Fruit fly (Drosophila melanogaster) whole organism, embryonic: Measurements from ENCODE around the gene Mec2.

ENCODE experiments used
- Bgb ChIP-seq: fragments of 200-800 bp; sonication (Bioruptor generic); IDR thresholded peaks from 2 replicates; pipeline ENCODE4 v1.3.6; 2022; ENCODE audit warnings: missing biosample characterization, missing genetic modification characterization; ENCODE audit not compliant: partially characterized antibody
- CG11247 ChIP-seq: fragments of 200-800 bp; sonication (Bioruptor generic); IDR thresholded peaks from 2 replicates; pipeline ENCODE4 v1.3.6; 2022; ENCODE audit warnings: missing biosample characterization, missing genetic modification characterization
- CG12219 ChIP-seq: fragments of 200-800 bp; sonication (Bioruptor generic); optimal IDR thresholded peaks from 3 replicates; lab custom pipeline; 2018; ENCODE audit warnings: missing biosample characterization, mild to moderate bottlenecking, missing genetic modification characterization
- CG12391 ChIP-seq: fragments of 200-800 bp; sonication (Bioruptor generic); optimal IDR thresholded peaks from 3 replicates; lab custom pipeline; 2018; ENCODE audit warnings: missing biosample characterization, mild to moderate bottlenecking, missing genetic modification characterization, moderate library complexity
- CG16779 ChIP-seq: fragments of 200-800 bp; sonication (Bioruptor generic); IDR thresholded peaks from 2 replicates; pipeline ENCODE4 v1.3.6; 2022; ENCODE audit warnings: missing biosample characterization, missing genetic modification characterization
- CG17186 ChIP-seq: fragments of 200-800 bp; sonication (Bioruptor generic); optimal IDR thresholded peaks from 3 replicates; lab custom pipeline; 2017; ENCODE audit warnings: missing biosample characterization, missing genetic modification reagents, missing genetic modification characterization
- CG1792 ChIP-seq: fragments of 200-800 bp; sonication (Bioruptor generic); optimal IDR thresholded peaks from 2 replicates; lab custom pipeline; 2016; ENCODE audit warnings: missing biosample characterization, missing genetic modification characterization
- CG2199 ChIP-seq: fragments of 200-800 bp; sonication (Bioruptor generic); IDR thresholded peaks from 3 replicates; pipeline ENCODE4 v1.3.6; 2022; ENCODE audit warnings: missing biosample characterization, missing genetic modification characterization
- CG3163 ChIP-seq: fragments of 200-800 bp; sonication (Bioruptor generic); optimal IDR thresholded peaks from 3 replicates; lab custom pipeline; 2016; ENCODE audit warnings: missing biosample characterization, missing genetic modification characterization
- CG33213 ChIP-seq: fragments of 200-800 bp; sonication (Bioruptor generic); optimal IDR thresholded peaks from 3 replicates; lab custom pipeline; 2016; ENCODE audit warnings: missing biosample characterization, missing genetic modification characterization
- CG34422 ChIP-seq: fragments of 200-800 bp; sonication (Bioruptor generic); IDR thresholded peaks from 3 replicates; pipeline ENCODE4 v1.3.6; 2022; ENCODE audit warnings: missing biosample characterization, missing genetic modification characterization
- CG4360 ChIP-seq: fragments of 200-800 bp; sonication (Bioruptor generic); IDR thresholded peaks from 2 replicates; pipeline ENCODE4 v1.3.6; 2022; ENCODE audit warnings: missing biosample characterization, missing genetic modification characterization
- CG4617 ChIP-seq: fragments of 200-800 bp; sonication (Bioruptor generic); optimal IDR thresholded peaks from 3 replicates; lab custom pipeline; 2016; ENCODE audit warnings: missing biosample characterization, missing genetic modification characterization, borderline replicate concordance
- CG6813 ChIP-seq: fragments of 200-800 bp; sonication (Bioruptor generic); optimal IDR thresholded peaks from 2 replicates; lab custom pipeline; 2017; ENCODE audit warnings: missing biosample characterization, missing genetic modification characterization, mild to moderate bottlenecking, moderate library complexity, missing genetic modification reagents
- CG7987 ChIP-seq: fragments of 200-800 bp; sonication (Bioruptor generic); optimal IDR thresholded peaks from 2 replicates; lab custom pipeline; 2018; ENCODE audit warnings: missing biosample characterization, mild to moderate bottlenecking, missing genetic modification characterization, moderate library complexity
- CG8089 ChIP-seq: fragments of 200-800 bp; sonication (Bioruptor generic); optimal IDR thresholded peaks from 3 replicates; lab custom pipeline; 2016; ENCODE audit warnings: missing biosample characterization, missing genetic modification characterization
- CG8290 ChIP-seq, 3 experiments: fragments of 200-800 bp; sonication (Bioruptor generic); optimal IDR thresholded peaks; 2 replicates each; lab custom pipeline; 2016 to 2019; ENCODE audit warnings: missing biosample characterization in 3 of 3, missing genetic modification characterization in 3 of 3, mild to moderate bottlenecking in 2 of 3, moderate library complexity in 1 of 3
- CG9817 ChIP-seq: fragments of 200-800 bp; sonication (Bioruptor generic); optimal IDR thresholded peaks from 2 replicates; lab custom pipeline; 2018; ENCODE audit warnings: missing biosample characterization, mild to moderate bottlenecking, missing genetic modification characterization, moderate library complexity
- Camta ChIP-seq: fragments of 200-800 bp; sonication (Bioruptor generic); optimal IDR thresholded peaks from 2 replicates; lab custom pipeline; 2016; ENCODE audit warnings: missing biosample characterization, missing genetic modification characterization
- D19B ChIP-seq: fragments of 200-800 bp; sonication (Bioruptor generic); optimal IDR thresholded peaks from 2 replicates; lab custom pipeline; 2017; ENCODE audit warnings: missing biosample characterization, mild to moderate bottlenecking, missing genetic modification characterization
- Dip2 ChIP-seq: fragments of 200-800 bp; sonication (Bioruptor generic); IDR thresholded peaks from 2 replicates; pipeline ENCODE4 v1.3.6; 2022; ENCODE audit warnings: missing biosample characterization, missing genetic modification characterization
- Dp ChIP-seq: fragments of 200-800 bp; sonication (Bioruptor generic); optimal IDR thresholded peaks from 2 replicates; lab custom pipeline; 2018; ENCODE audit warnings: missing biosample characterization, mild to moderate bottlenecking, missing genetic modification characterization, moderate library complexity
- Dref ChIP-seq: fragments of 200-800 bp; sonication (Bioruptor generic); IDR thresholded peaks from 2 replicates; pipeline ENCODE4 v1.3.6; 2022; ENCODE audit warnings: missing biosample characterization, missing genetic modification characterization
- GATAe ChIP-seq: fragments of 200-800 bp; sonication (Bioruptor generic); conservative IDR thresholded peaks from 2 replicates; pipeline ENCODE4 v1.3.6; 2022; ENCODE audit warnings: missing biosample characterization, missing genetic modification characterization
- Lhr ChIP-seq: fragments of 200-800 bp; sonication (Bioruptor generic); optimal IDR thresholded peaks from 3 replicates; lab custom pipeline; 2017; ENCODE audit warnings: mild to moderate bottlenecking, missing biosample characterization, missing genetic modification reagents, missing genetic modification characterization
- MESR4 ChIP-seq: fragments of 200-800 bp; sonication (Bioruptor generic); optimal IDR thresholded peaks from 2 replicates; lab custom pipeline; 2018; ENCODE audit warnings: missing biosample characterization, mild to moderate bottlenecking, missing genetic modification characterization, moderate library complexity
- Mes4 ChIP-seq: fragments of 200-800 bp; sonication (Bioruptor generic); optimal IDR thresholded peaks from 2 replicates; lab custom pipeline; 2016; ENCODE audit warnings: missing biosample characterization, missing genetic modification characterization
- Mrtf ChIP-seq: fragments of 200-800 bp; sonication (Bioruptor generic); IDR thresholded peaks from 3 replicates; pipeline ENCODE4 v1.3.6; 2022; ENCODE audit warnings: missing biosample characterization, missing genetic modification characterization
- Neu2 ChIP-seq: fragments of 200-800 bp; sonication (Bioruptor generic); optimal IDR thresholded peaks from 3 replicates; lab custom pipeline; 2016; ENCODE audit warnings: missing biosample characterization, missing genetic modification characterization, borderline replicate concordance
- Nf-YA ChIP-seq: fragments of 200-800 bp; sonication (Bioruptor generic); IDR thresholded peaks from 2 replicates; pipeline ENCODE4 v1.3.6; 2022; ENCODE audit warnings: missing biosample characterization, missing genetic modification characterization
- Sin3A ChIP-seq: fragments of >200 bp; optimal IDR thresholded peaks from 2 replicates; lab custom pipeline; 2018
- Sry-β ChIP-seq: fragments of 200-800 bp; sonication (Bioruptor generic); optimal IDR thresholded peaks from 2 replicates; lab custom pipeline; 2018; ENCODE audit warnings: missing biosample characterization, mild to moderate bottlenecking, missing genetic modification characterization, moderate library complexity
- Usf ChIP-seq: fragments of 200-800 bp; sonication (Bioruptor generic); optimal IDR thresholded peaks from 2 replicates; lab custom pipeline; 2017; ENCODE audit warnings: missing genotype, missing biosample characterization, missing genetic modification characterization
- YL-1 ChIP-seq: fragments of 200-800 bp; sonication (Bioruptor generic); optimal IDR thresholded peaks from 3 replicates; lab custom pipeline; 2017; ENCODE audit warnings: missing biosample characterization, mild to moderate bottlenecking, missing genetic modification characterization
- ash1 ChIP-seq: fragments of 200-800 bp; sonication (Bioruptor generic); optimal IDR thresholded peaks from 2 replicates; lab custom pipeline; 2018; ENCODE audit warnings: missing biosample characterization, mild to moderate bottlenecking, missing genetic modification characterization
- bab2 ChIP-seq: fragments of 200-800 bp; sonication (Bioruptor generic); optimal IDR thresholded peaks from 2 replicates; lab custom pipeline; 2016; ENCODE audit warnings: missing biosample characterization, missing genetic modification characterization
- ems ChIP-seq: fragments of 200-800 bp; sonication (Bioruptor generic); optimal IDR thresholded peaks from 3 replicates; lab custom pipeline; 2016; ENCODE audit warnings: missing biosample characterization, missing genetic modification characterization
- exex ChIP-seq: fragments of 200-800 bp; sonication (Bioruptor generic); optimal IDR thresholded peaks from 4 replicates; lab custom pipeline; 2018; ENCODE audit warnings: missing biosample characterization, mild to moderate bottlenecking, missing genetic modification characterization, moderate library complexity
- gfzf ChIP-seq: fragments of 200-800 bp; sonication (Bioruptor generic); optimal IDR thresholded peaks from 2 replicates; lab custom pipeline; 2016; ENCODE audit warnings: missing biosample characterization, mild to moderate bottlenecking, missing genetic modification characterization, moderate library complexity
- jing ChIP-seq: fragments of 200-800 bp; sonication (Bioruptor generic); optimal IDR thresholded peaks from 2 replicates; lab custom pipeline; 2018; ENCODE audit warnings: missing biosample characterization, mild to moderate bottlenecking, missing genetic modification characterization
- luna ChIP-seq: fragments of 200-800 bp; sonication (Bioruptor generic); optimal IDR thresholded peaks from 2 replicates; lab custom pipeline; 2016; ENCODE audit warnings: missing biosample characterization, missing genetic modification characterization
- p53 ChIP-seq: fragments of 200-800 bp; sonication (Bioruptor generic); optimal IDR thresholded peaks from 2 replicates; lab custom pipeline; 2016; ENCODE audit warnings: missing biosample characterization, missing genetic modification characterization
- phol ChIP-seq: fragments of 200-800 bp; sonication (Bioruptor generic); optimal IDR thresholded peaks from 3 replicates; lab custom pipeline; 2018; ENCODE audit warnings: missing biosample characterization, mild to moderate bottlenecking, missing genetic modification characterization, moderate library complexity
- prd ChIP-seq, 3 experiments: fragments of >200 bp in 2 of 3; fragments of 200-800 bp in 1 of 3; sonication (Bioruptor generic) in 1 of 3; optimal IDR thresholded peaks in 2 of 3; IDR thresholded peaks in 1 of 3; 2 replicates in 2 of 3; 3 replicates in 1 of 3; pipeline versions ENCODE4 v1.3.6 to Lab custom; 2017 to 2022; ENCODE audit warnings: missing biosample characterization in 1 of 3, missing genetic modification characterization in 1 of 3
- pzg ChIP-seq: fragments of 200-800 bp; sonication (Bioruptor generic); optimal IDR thresholded peaks from 3 replicates; lab custom pipeline; 2018; ENCODE audit warnings: missing biosample characterization, mild to moderate bottlenecking, missing genetic modification characterization, moderate library complexity
- trem ChIP-seq: fragments of 200-800 bp; optimal IDR thresholded peaks from 3 replicates; lab custom pipeline; 2019; ENCODE audit warnings: missing biosample characterization, mild to moderate bottlenecking, missing genetic modification characterization, moderate library complexity
- ttk ChIP-seq: fragments of 200-800 bp; sonication (Bioruptor generic); IDR thresholded peaks from 2 replicates; pipeline ENCODE4 v2.1.2; 2022; ENCODE audit warnings: missing biosample characterization, missing genetic modification characterization
- unc-4 ChIP-seq: fragments of 200-800 bp; sonication (Bioruptor generic); IDR thresholded peaks from 2 replicates; pipeline ENCODE4 v1.3.6; 2022; ENCODE audit warnings: missing biosample characterization, missing genetic modification characterization; ENCODE audit not compliant: partially characterized antibody
- unpg ChIP-seq: fragments of 200-800 bp; sonication (Bioruptor generic); optimal IDR thresholded peaks from 3 replicates; lab custom pipeline; 2018; ENCODE audit warnings: missing biosample characterization, mild to moderate bottlenecking, missing genetic modification characterization, moderate library complexity
- zen2 ChIP-seq: fragments of 200-800 bp; sonication (Bioruptor generic); IDR thresholded peaks from 3 replicates; pipeline ENCODE4 v1.3.6; 2022; ENCODE audit warnings: missing biosample characterization, missing genetic modification characterization; ENCODE audit not compliant: partially characterized antibody

The Mec2 gene

DNA sequence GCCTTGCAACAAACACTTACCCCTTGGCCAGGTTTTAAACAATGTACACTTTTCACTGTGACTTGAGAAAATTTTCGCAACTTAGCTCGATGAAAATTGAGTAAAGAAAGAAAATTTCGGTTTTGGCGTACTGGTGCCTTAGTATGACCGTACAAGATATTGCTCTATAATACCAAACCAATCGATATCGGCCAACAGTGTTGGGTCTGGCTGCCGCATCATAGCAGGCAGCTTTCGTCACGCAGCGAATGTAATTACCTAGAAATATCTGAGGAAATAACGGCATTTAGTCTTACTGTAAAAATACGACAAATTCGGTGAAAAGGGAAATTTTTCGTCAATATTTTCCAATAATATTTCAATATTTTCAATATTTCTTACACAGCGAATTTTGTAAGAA is 20.2 kb downstream of the Mec2 start, which contains the start of gene Ulp1 (continued):
- TF ChIP-seq Camta (no peak), Dp (GFP tag; lab: Kevin White, UChicago) (peak; percentile 56), CG34422 (GFP tag; lab: Robert Waterston, UW) (0 out of 3 replicates have a peak, but pooled peaks have one; percentile 6), Sin3A (peak; percentile 31), CG33213 (GFP tag; lab: Kevin White, UChicago) (peak; percentile 74), unc-4 (GFP tag; lab: Robert Waterston, UW) (no peak), Usf (no peak), luna (peak; percentile 10), CG4360 (no peak), Nf-YA (GFP tag; lab: Robert Waterston, UW) (no peak), Lhr (peak; percentile 60), Neu2 (GFP tag; lab: Kevin White, UChicago) (peak; percentile 55), MESR4 (peak; percentile 76), CG4617 (GFP tag; lab: Kevin White, UChicago) (peak; percentile 83), jing (no peak), gfzf (GFP tag; lab: Kevin White, UChicago) (peak; percentile 94), Dref (GFP tag; lab: Robert Waterston, UW) (peak; percentile 83), CG7987 (peak; percentile 2), CG12219 (no peak), CG17186 (GFP tag; lab: Kevin White, UChicago) (peak; percentile 52), ems (peak; percentile 3), CG12391 (tag; lab: Kevin White, UChicago) (peak; percentile 30), CG3163 (GFP tag; lab: Kevin White, UChicago) (peak; percentile 12), Dip2 (GFP tag; lab: Robert Waterston, UW) (no peak), CG2199 (GFP tag; lab: Robert Waterston, UW) (0 out of 3 replicates have a peak, but pooled peaks have one; percentile 9), CG11247 (no peak), zen2 (GFP tag; lab: Robert Waterston, UW) (0 out of 3 replicates have a peak, but pooled peaks have one; percentile 31), phol (tag; lab: Kevin White, UChicago) (peak; percentile 37), Sry-β (GFP tag; lab: Kevin White, UChicago) (peak; percentile 71), Mes4 (GFP tag; lab: Kevin White, UChicago) (no peak), CG6813 (GFP tag; lab: Kevin White, UChicago) (no peak), CG9817 (tag; lab: Kevin White, UChicago) (no peak), CG8089 (no peak), prd (optimal IDR thresholded peaks at IDR 0.05; lab: Kevin White, UChicago) (no peak), prd (GFP tag; IDR thresholded peaks at IDR 0.05; lab: Robert Waterston, UW) (peak; percentile 15; the same call in 1 of the 3 replicates), CG16779 (no peak), p53 (no peak), ttk (GFP tag; lab: Robert Waterston, UW) (no peak), Mrtf (GFP tag; lab: Robert Waterston, UW) (no peak), trem (peak; percentile 58), bab2 (GFP tag; lab: Kevin White, UChicago) (no peak), pzg (GFP tag; lab: Kevin White, UChicago) (peak; percentile 91), YL-1 (GFP tag; lab: Kevin White, UChicago) (peak; percentile 62), Bgb (GFP tag; lab: Robert Waterston, UW) (peak; percentile 55), D19B (GFP tag; lab: Kevin White, UChicago) (no peak), GATAe (GFP tag; lab: Robert Waterston, UW) (no peak), exex (tag; lab: Kevin White, UChicago) (peak; percentile 55), CG1792 (GFP tag; lab: Kevin White, UChicago) (no peak), CG8290 (GFP tag; optimal IDR thresholded peaks at IDR 0.05; lab: Kevin White, UChicago) (peak; percentile 55), CG8290 (tag; optimal IDR thresholded peaks at IDR 0.05; lab: Kevin White, UChicago) (peak in 1 of 2 experiments; percentile 81), ash1 (GFP tag; lab: Kevin White, UChicago) (no peak), unpg (no peak)
